Worm (Caenorhabditis elegans): ENCODE results near the gene Y51H7C.7.

- no peak for TF ChIP-seq rpc-1 (optimal IDR thresholded peaks at IDR 0.05)
- TF ChIP-seq rpc-1 (tag; optimal IDR thresholded peaks at IDR 0.05), result no peak
- no peak for TF ChIP-seq akir-1 (GFP tag; optimal IDR thresholded peaks at IDR 0.05)
- TF ChIP-seq B0261.1 (tag; optimal IDR thresholded peaks at IDR 0.05), result no peak
- TF ChIP-seq ztf-6 (GFP tag; IDR thresholded peaks at IDR 0.05), result no peak
- no peak for TF ChIP-seq ccch-3 (GFP tag; optimal IDR thresholded peaks at IDR 0.05)
- TF ChIP-seq aptf-3 (GFP tag; IDR thresholded peaks at IDR 0.05), result no peak
- TF ChIP-seq C17E4.6 (GFP tag; IDR thresholded peaks at IDR 0.05), result no peak
- TF ChIP-seq ceh-79 (tag; optimal IDR thresholded peaks at IDR 0.05), result no peak
These were observed 4.0 kb upstream of the Y51H7C.7 start, which contains the start of gene F54D12.2 for ce11 chrII:1398396-1398795.
